Fruit fly (Drosophila melanogaster) whole organism, embryonic: Measurements from ENCODE around the gene CG11367.

ENCODE experiments used
- Aef1 ChIP-seq: fragments of 200-800 bp; sonication (Bioruptor generic); IDR thresholded peaks from 3 replicates; pipeline ENCODE4 v1.3.6; 2022; ENCODE audit warnings: missing biosample characterization, missing genetic modification characterization
- Asciz ChIP-seq: fragments of 200-800 bp; sonication (Bioruptor generic); optimal IDR thresholded peaks from 2 replicates; lab custom pipeline; 2017; ENCODE audit warnings: missing biosample characterization, mild to moderate bottlenecking, missing genetic modification characterization, missing genetic modification reagents
- Atf3 ChIP-seq: fragments of 200-800 bp; sonication (Bioruptor generic); optimal IDR thresholded peaks from 3 replicates; lab custom pipeline; 2016; ENCODE audit warnings: missing biosample characterization, missing genetic modification characterization
- Atf6 ChIP-seq: fragments of 200-800 bp; sonication (Bioruptor generic); IDR thresholded peaks from 2 replicates; pipeline ENCODE4 v1.3.6; 2022; ENCODE audit warnings: missing biosample characterization, missing genetic modification characterization
- Awh ChIP-seq: fragments of 200-800 bp; sonication (Bioruptor generic); IDR thresholded peaks from 2 replicates; pipeline ENCODE4, ENCODE4 v1.3.6; 2022; ENCODE audit warnings: missing biosample characterization, missing genetic modification characterization
- B-H2 ChIP-seq: fragments of 200-800 bp; sonication (Bioruptor generic); optimal IDR thresholded peaks from 2 replicates; lab custom pipeline; 2018; ENCODE audit warnings: missing biosample characterization, mild to moderate bottlenecking, missing genetic modification characterization
- Bgb ChIP-seq: fragments of 200-800 bp; sonication (Bioruptor generic); IDR thresholded peaks from 2 replicates; pipeline ENCODE4 v1.3.6; 2022; ENCODE audit warnings: missing biosample characterization, missing genetic modification characterization; ENCODE audit not compliant: partially characterized antibody
- Blimp-1 ChIP-seq: fragments of 200-800 bp; sonication (Bioruptor generic); optimal IDR thresholded peaks from 3 replicates; lab custom pipeline; 2018; ENCODE audit warnings: missing biosample characterization, missing genetic modification characterization, mild to moderate bottlenecking, moderate library complexity, missing genetic modification reagents
- CG10267 ChIP-seq: fragments of 200-800 bp; sonication (Bioruptor generic); optimal IDR thresholded peaks from 2 replicates; lab custom pipeline; 2018; ENCODE audit warnings: missing biosample characterization, mild to moderate bottlenecking, missing genetic modification characterization, moderate library complexity
- CG11504 ChIP-seq: fragments of 200-800 bp; sonication (Bioruptor generic); optimal IDR thresholded peaks from 3 replicates; lab custom pipeline; 2019; ENCODE audit warnings: missing biosample characterization, mild to moderate bottlenecking, missing genetic modification characterization, moderate library complexity
- CG12104 ChIP-seq: fragments of 200-800 bp; sonication (Bioruptor generic); optimal IDR thresholded peaks from 3 replicates; lab custom pipeline; 2016; ENCODE audit warnings: missing biosample characterization, missing genetic modification characterization
- CG12155 ChIP-seq: fragments of 200-800 bp; sonication (Bioruptor generic); optimal IDR thresholded peaks from 3 replicates; lab custom pipeline; 2016; ENCODE audit warnings: missing biosample characterization, missing genetic modification characterization
- CG12744 ChIP-seq: fragments of 200-800 bp; sonication (Bioruptor generic); optimal IDR thresholded peaks from 2 replicates; lab custom pipeline; 2016; ENCODE audit warnings: missing biosample characterization, missing genetic modification characterization
- CG14667 ChIP-seq: fragments of 200-800 bp; sonication (Bioruptor generic); IDR thresholded peaks from 2 replicates; pipeline ENCODE4 v1.3.6; 2022; ENCODE audit warnings: missing biosample characterization, missing genetic modification characterization
- CG15073 ChIP-seq: fragments of 200-800 bp; sonication (Bioruptor generic); optimal IDR thresholded peaks from 2 replicates; lab custom pipeline; 2016; ENCODE audit warnings: missing biosample characterization, missing genetic modification characterization
- CG15601 ChIP-seq: fragments of 200-800 bp; sonication (Bioruptor generic); optimal IDR thresholded peaks from 3 replicates; lab custom pipeline; 2019; ENCODE audit warnings: missing biosample characterization, mild to moderate bottlenecking, missing genetic modification characterization, moderate library complexity
- CG16815 ChIP-seq: fragments of 200-800 bp; sonication (Bioruptor generic); optimal IDR thresholded peaks from 3 replicates; lab custom pipeline; 2017; ENCODE audit warnings: missing biosample characterization, mild to moderate bottlenecking, missing genetic modification characterization
- CG17568 ChIP-seq: fragments of 200-800 bp; sonication (Bioruptor generic); optimal IDR thresholded peaks from 2 replicates; lab custom pipeline; 2018; ENCODE audit warnings: missing biosample characterization, mild to moderate bottlenecking, missing genetic modification characterization, moderate library complexity
- CG2116 ChIP-seq: fragments of 200-800 bp; sonication (Bioruptor generic); optimal IDR thresholded peaks from 3 replicates; lab custom pipeline; 2018; ENCODE audit warnings: missing biosample characterization, mild to moderate bottlenecking, missing genetic modification characterization
- CG2129 ChIP-seq: fragments of 200-800 bp; sonication (Bioruptor generic); IDR thresholded peaks from 2 replicates; pipeline ENCODE4 v1.3.6; 2022; ENCODE audit warnings: missing biosample characterization, missing genetic modification characterization; ENCODE audit not compliant: partially characterized antibody
- CG32767 ChIP-seq: fragments of 200-800 bp; sonication (Bioruptor generic); IDR thresholded peaks from 2 replicates; pipeline ENCODE4 v1.3.6; 2022; ENCODE audit warnings: missing biosample characterization, missing genetic modification characterization
- CG32772 ChIP-seq: fragments of 200-800 bp; sonication (Bioruptor generic); IDR thresholded peaks from 2 replicates; pipeline ENCODE4 v1.3.6; 2022; ENCODE audit warnings: missing biosample characterization, missing genetic modification characterization
- CG3407 ChIP-seq: fragments of 200-800 bp; sonication (Bioruptor generic); optimal IDR thresholded peaks from 2 replicates; lab custom pipeline; 2018; ENCODE audit warnings: missing biosample characterization, mild to moderate bottlenecking, missing genetic modification characterization
- CG34422 ChIP-seq: fragments of 200-800 bp; sonication (Bioruptor generic); IDR thresholded peaks from 3 replicates; pipeline ENCODE4 v1.3.6; 2022; ENCODE audit warnings: missing biosample characterization, missing genetic modification characterization
- CG42726 ChIP-seq: fragments of 200-800 bp; sonication (Bioruptor generic); IDR thresholded peaks from 2 replicates; pipeline ENCODE4 v1.3.6; 2022; ENCODE audit warnings: missing biosample characterization, missing genetic modification characterization; ENCODE audit not compliant: partially characterized antibody
- CG4854 ChIP-seq: fragments of 200-800 bp; sonication (Bioruptor generic); optimal IDR thresholded peaks from 2 replicates; lab custom pipeline; 2016; ENCODE audit warnings: missing biosample characterization, missing genetic modification characterization, inconsistent platforms
- CG9609 ChIP-seq: fragments of 200-800 bp; sonication (Bioruptor generic); optimal IDR thresholded peaks from 3 replicates; lab custom pipeline; 2016; ENCODE audit warnings: missing biosample characterization, missing genetic modification characterization
- Elba2 ChIP-seq: fragments of 200-800 bp; sonication (Bioruptor generic); optimal IDR thresholded peaks from 3 replicates; lab custom pipeline; 2016; ENCODE audit warnings: missing biosample characterization, missing genetic modification characterization
- Ets65A ChIP-seq: fragments of 200-800 bp; sonication (Bioruptor generic); peaks from one replicate; lab custom pipeline; 2016; ENCODE audit warnings: missing biosample characterization, missing genetic modification characterization
- HLH4C ChIP-seq: fragments of 200-800 bp; sonication (Bioruptor generic); IDR thresholded peaks from 3 replicates; pipeline ENCODE4 v1.3.6; 2022; ENCODE audit warnings: missing biosample characterization, missing genetic modification characterization; ENCODE audit not compliant: partially characterized antibody
- HLHmδ ChIP-seq: fragments of 200-800 bp; sonication (Bioruptor generic); optimal IDR thresholded peaks from 2 replicates; lab custom pipeline; 2018; ENCODE audit warnings: missing biosample characterization, mild to moderate bottlenecking, missing genetic modification characterization, moderate library complexity
- HmgD ChIP-seq: fragments of 200-800 bp; sonication (Bioruptor generic); optimal IDR thresholded peaks from 3 replicates; lab custom pipeline; 2016; ENCODE audit warnings: missing biosample characterization, missing genetic modification characterization
- Usf ChIP-seq: fragments of 200-800 bp; sonication (Bioruptor generic); optimal IDR thresholded peaks from 2 replicates; lab custom pipeline; 2017; ENCODE audit warnings: missing genotype, missing biosample characterization, missing genetic modification characterization
- bcd ChIP-seq: fragments of 200-800 bp; sonication (Bioruptor generic); optimal IDR thresholded peaks from 2 replicates; lab custom pipeline; 2017; ENCODE audit warnings: missing biosample characterization, mild to moderate bottlenecking, missing genetic modification characterization
- croc ChIP-seq: fragments of 200-800 bp; sonication (Bioruptor generic); conservative IDR thresholded peaks from 3 replicates; pipeline ENCODE4 v1.3.6; 2022; ENCODE audit warnings: missing biosample characterization, missing genetic modification characterization
- da ChIP-seq: fragments of 200-800 bp; sonication (Bioruptor generic); optimal IDR thresholded peaks from 2 replicates; lab custom pipeline; 2016; ENCODE audit warnings: missing biosample characterization, missing genetic modification characterization
- fru ChIP-seq: fragments of >200 bp; optimal IDR thresholded peaks from 2 replicates; lab custom pipeline; 2017
- gce ChIP-seq: fragments of 200-800 bp; sonication (Bioruptor generic); IDR thresholded peaks from 3 replicates; pipeline ENCODE4 v1.3.6; 2022; ENCODE audit warnings: missing biosample characterization, missing genetic modification characterization
- gcm2 ChIP-seq: fragments of 200-800 bp; sonication (Bioruptor generic); optimal IDR thresholded peaks from 2 replicates; lab custom pipeline; 2016; ENCODE audit warnings: missing biosample characterization, missing genetic modification characterization
- gro ChIP-seq: fragments of 200-800 bp; sonication (Bioruptor generic); optimal IDR thresholded peaks from 2 replicates; lab custom pipeline; 2016; ENCODE audit warnings: missing biosample characterization, missing genetic modification characterization
- odd ChIP-seq: fragments of 200-800 bp; sonication (Bioruptor generic); optimal IDR thresholded peaks from 2 replicates; lab custom pipeline; 2017; ENCODE audit warnings: missing biosample characterization, mild to moderate bottlenecking, missing genetic modification characterization
- otp ChIP-seq: fragments of 200-800 bp; sonication (Bioruptor generic); IDR thresholded peaks from 3 replicates; pipeline ENCODE4, ENCODE4 v1.3.6; 2022; ENCODE audit warnings: missing biosample characterization, missing genetic modification characterization
- pho ChIP-seq: fragments of 200-800 bp; sonication (Bioruptor generic); optimal IDR thresholded peaks from 2 replicates; lab custom pipeline; 2016; ENCODE audit warnings: missing biosample characterization, missing genetic modification characterization
- scrt ChIP-seq: fragments of 200-800 bp; sonication (Bioruptor generic); optimal IDR thresholded peaks from 2 replicates; lab custom pipeline; 2018; ENCODE audit warnings: missing biosample characterization, mild to moderate bottlenecking, missing genetic modification characterization, moderate library complexity
- shn ChIP-seq: fragments of 200-800 bp; sonication (Bioruptor generic); optimal IDR thresholded peaks from 3 replicates; lab custom pipeline; 2016; ENCODE audit warnings: missing biosample characterization, missing genetic modification characterization
- slbo ChIP-seq: fragments of 200-800 bp; sonication (Bioruptor generic); IDR thresholded peaks from 2 replicates; pipeline ENCODE4 v1.3.6; 2022; ENCODE audit warnings: missing biosample characterization, missing genetic modification characterization
- slou ChIP-seq: fragments of 200-800 bp; sonication (Bioruptor generic); optimal IDR thresholded peaks from 3 replicates; lab custom pipeline; 2016; ENCODE audit warnings: missing biosample characterization, missing genetic modification characterization
- tio ChIP-seq: fragments of 200-800 bp; sonication (Bioruptor generic); optimal IDR thresholded peaks from 2 replicates; lab custom pipeline; 2017; ENCODE audit warnings: missing biosample characterization, missing genetic modification characterization, inconsistent platforms
- tup ChIP-seq: fragments of 200-800 bp; sonication (Bioruptor generic); optimal IDR thresholded peaks from 2 replicates; lab custom pipeline; 2016; ENCODE audit warnings: missing biosample characterization, mild to moderate bottlenecking, missing genetic modification characterization, moderate library complexity
- unc-4 ChIP-seq: fragments of 200-800 bp; sonication (Bioruptor generic); IDR thresholded peaks from 2 replicates; pipeline ENCODE4 v1.3.6; 2022; ENCODE audit warnings: missing biosample characterization, missing genetic modification characterization; ENCODE audit not compliant: partially characterized antibody

Gene CG11367

dm6 chr3L:22717137-22717767 is 10.7 kb upstream of the CG11367 start, which contains the start of the genes ArfGAP3 and CG32452 (continued):
- no peak for TF ChIP-seq tup (GFP tag; lab: Kevin White, UChicago)
- TF ChIP-seq pho, result peak; percentile 74
- peak; percentile 73 for TF ChIP-seq CG12104 (GFP tag; lab: Kevin White, UChicago)
- no peak for TF ChIP-seq CG17568 (GFP tag; lab: Kevin White, UChicago)
- peak; percentile 41 for TF ChIP-seq Usf (GFP tag; lab: Kevin White, UChicago)
- TF ChIP-seq tio, result no peak
- TF ChIP-seq Ets65A, result peak; percentile 96
- peak; percentile 45 for TF ChIP-seq CG3407
- TF ChIP-seq croc (GFP tag; lab: Robert Waterston, UW), result peak; percentile 26; the same call in 1 of the 3 replicates
- TF ChIP-seq CG34422, result peak; percentile 47; the same call in 2 of the 3 replicates
- TF ChIP-seq CG32772 (GFP tag; lab: Robert Waterston, UW), result 0 out of 2 replicates have a peak, but pooled peaks have one; percentile 41
- TF ChIP-seq unc-4 (GFP tag; lab: Robert Waterston, UW), result peak; percentile 58; the same call in 1 of the 2 replicates
- TF ChIP-seq HLHmδ (GFP tag; lab: Kevin White, UChicago), result peak; percentile 56
- TF ChIP-seq CG12155 (GFP tag; lab: Kevin White, UChicago), result peak; percentile 78
- peak; percentile 77 for TF ChIP-seq slbo (GFP tag; lab: Robert Waterston, UW)
- TF ChIP-seq Elba2, result no peak
- no peak for TF ChIP-seq odd (GFP tag; lab: Kevin White, UChicago)
- TF ChIP-seq CG2116 (GFP tag; lab: Kevin White, UChicago), result peak; percentile 78
- TF ChIP-seq CG42726 (GFP tag; lab: Robert Waterston, UW), result no peak; the same call in 1 of the 2 replicates
- TF ChIP-seq CG15073 (GFP tag; lab: Kevin White, UChicago), result no peak
- TF ChIP-seq CG32767 (GFP tag; lab: Robert Waterston, UW), result peak; percentile 66; the same call in 1 of the 2 replicates
- TF ChIP-seq Awh (GFP tag; lab: Robert Waterston, UW), result no peak; the same call in 1 of the 2 replicates
- TF ChIP-seq gce, result peak; percentile 40; the same call in 1 of the 3 replicates
- no peak for TF ChIP-seq gcm2
- no peak for TF ChIP-seq CG11504 (tag; lab: Kevin White, UChicago)
- no peak for TF ChIP-seq CG12744 (GFP tag; lab: Kevin White, UChicago)
- peak; percentile 24 for TF ChIP-seq gro (GFP tag; lab: Kevin White, UChicago)
- peak; percentile 57; the same call in 1 of the 2 replicates for TF ChIP-seq CG2129 (GFP tag; lab: Robert Waterston, UW)
- peak; percentile 67 for TF ChIP-seq Atf6 (GFP tag; lab: Robert Waterston, UW)
- no peak for TF ChIP-seq fru (lab: Kevin White, UChicago)
- TF ChIP-seq CG4854 (GFP tag; lab: Kevin White, UChicago), result no peak
- peak; percentile 67 for TF ChIP-seq bcd
- TF ChIP-seq HLH4C (GFP tag; lab: Robert Waterston, UW), result peak; percentile 51
- TF ChIP-seq CG15601, result peak; percentile 77
- peak; percentile 53 for TF ChIP-seq slou (GFP tag; lab: Kevin White, UChicago)
- TF ChIP-seq HmgD, result peak; percentile 41
- TF ChIP-seq Blimp-1 (GFP tag; lab: Kevin White, UChicago), result peak; percentile 68
- TF ChIP-seq CG9609, result peak; percentile 58
- TF ChIP-seq CG14667 (GFP tag; lab: Robert Waterston, UW), result peak; percentile 58
- peak; percentile 35 for TF ChIP-seq da (GFP tag; lab: Kevin White, UChicago)
- TF ChIP-seq CG16815 (GFP tag; lab: Kevin White, UChicago), result peak; percentile 51
- TF ChIP-seq CG10267 (tag; lab: Kevin White, UChicago), result peak; percentile 91
- peak; percentile 30; the same call in 1 of the 2 replicates for TF ChIP-seq Bgb (GFP tag; lab: Robert Waterston, UW)
- peak; percentile 63 for TF ChIP-seq shn
- TF ChIP-seq Aef1 (GFP tag; lab: Robert Waterston, UW), result peak; percentile 68
- peak; percentile 72 for TF ChIP-seq B-H2
- TF ChIP-seq Asciz (GFP tag; lab: Kevin White, UChicago), result peak; percentile 25
- TF ChIP-seq scrt (GFP tag; lab: Kevin White, UChicago), result no peak
- no peak for TF ChIP-seq otp (GFP tag; lab: Robert Waterston, UW)
- peak; percentile 38 for TF ChIP-seq Atf3 (GFP tag; lab: Kevin White, UChicago)
